Worm (Caenorhabditis elegans): ENCODE data around the gene ZK105.1.

ZK105.1 gene

ce11 chrV:7721945-7722344, 8.2 kb downstream of the ZK105.1 start, which contains the start of gene ZK105.14:
Gene ZK105.14 (minus strand): TSS chrV:7722045.
- no peak for TF ChIP-seq R02D3.7 (tag; optimal IDR thresholded peaks at IDR 0.05)
- TF ChIP-seq aha-1 (tag), result peak; percentile 32

- no peak for TF ChIP-seq lsy-2 (tag; optimal IDR thresholded peaks at IDR 0.05)
- no peak for TF ChIP-seq lim-7 (GFP tag; IDR thresholded peaks at IDR 0.05)
- TF ChIP-seq mdt-29 (GFP tag; IDR thresholded peaks at IDR 0.05), result no peak
- no peak for TF ChIP-seq mep-1 (tag; optimal IDR thresholded peaks at IDR 0.05)
- no peak for TF ChIP-seq mdl-1 (tag; optimal IDR thresholded peaks at IDR 0.05)
- TF ChIP-seq skn-1 (tag; optimal IDR thresholded peaks at IDR 0.05), result no peak
- no peak for TF ChIP-seq dve-1 (tag; optimal IDR thresholded peaks at IDR 0.05; ENCODE audit: insufficient read depth)
- no peak for TF ChIP-seq Y5F2A.4 (GFP tag; optimal IDR thresholded peaks at IDR 0.05)
- TF ChIP-seq set-16 (GFP tag; IDR thresholded peaks at IDR 0.05), result no peak
- TF ChIP-seq nhr-25 (tag; optimal IDR thresholded peaks at IDR 0.05; ENCODE audit: borderline replicate concordance, insufficient read depth), result no peak
- TF ChIP-seq nhr-76 (tag; optimal IDR thresholded peaks at IDR 0.05), result no peak
- TF ChIP-seq nhr-28 (tag; optimal IDR thresholded peaks at IDR 0.05), result no peak
- no peak for TF ChIP-seq nhr-11 (tag; optimal IDR thresholded peaks at IDR 0.05)
- TF ChIP-seq Y48G9A.11 (GFP tag; IDR thresholded peaks at IDR 0.05), result no peak
- no peak for TF ChIP-seq ztf-7 (tag; optimal IDR thresholded peaks at IDR 0.05)
- TF ChIP-seq nhr-41 (GFP tag; IDR thresholded peaks at IDR 0.05), result no peak
- no peak for TF ChIP-seq nhr-111 (GFP tag; optimal IDR thresholded peaks at IDR 0.05)
Measured at ce11 chrV:7723967-7724544, 10.3 kb downstream of the ZK105.1 start, which contains the start of the genes ZK105.6 and ZK105.8. Gene ZK105.6 (minus strand): TSS chrV:7724067. Gene ZK105.8 (plus strand): TSS chrV:7724494.

ce11 chrV:7726202-7726601, 12.4 kb downstream of the ZK105.1 start:
- no peak for TF ChIP-seq ctbp-1 (GFP tag; IDR thresholded peaks at IDR 0.05)
- peak; percentile 80 for TF ChIP-seq aha-1 (tag)

- TF ChIP-seq mdt-29 (GFP tag; IDR thresholded peaks at IDR 0.05) (no peak), ceh-44 (GFP tag; IDR thresholded peaks at IDR 0.05) (no peak), F44E2.7 (GFP tag; IDR thresholded peaks at IDR 0.05) (no peak), unc-62 (GFP tag; optimal IDR thresholded peaks at IDR 0.05 in 1 of 2) (peak in 1 of 2 experiments; percentile 85), unc-62 (tag; optimal IDR thresholded peaks at IDR 0.05) (no peak), fos-1 (tag; optimal IDR thresholded peaks at IDR 0.05) (no peak), nhr-77 (tag; optimal IDR thresholded peaks at IDR 0.05) (no peak), rbr-2 (tag; optimal IDR thresholded peaks at IDR 0.05) (peak; percentile 0), lin-13 (GFP tag; optimal IDR thresholded peaks at IDR 0.05) (no peak)
Measured at ce11 chrV:7726927-7727326, 13.1 kb downstream of the ZK105.1 start.

- TF ChIP-seq F49E8.2 (tag; optimal IDR thresholded peaks at IDR 0.05; ENCODE audit: borderline replicate concordance), result no peak
- peak; percentile 75 for TF ChIP-seq nhr-11 (tag; optimal IDR thresholded peaks at IDR 0.05)
- TF ChIP-seq ceh-20 (GFP tag; IDR thresholded peaks at IDR 0.05), result peak; percentile 92
- TF ChIP-seq lin-15B (tag; optimal IDR thresholded peaks at IDR 0.05), result no peak
- no peak for TF ChIP-seq spr-3 (GFP tag; optimal IDR thresholded peaks at IDR 0.05)
- peak; percentile 77 for TF ChIP-seq hlh-30 (tag; optimal IDR thresholded peaks at IDR 0.05; ENCODE audit: insufficient read depth)
- peak; percentile 93 for TF ChIP-seq rbr-2 (tag; optimal IDR thresholded peaks at IDR 0.05)
- TF ChIP-seq aha-1 (tag), result peak; percentile 99
- peak; percentile 61 for TF ChIP-seq nhr-28 (tag; optimal IDR thresholded peaks at IDR 0.05)
- TF ChIP-seq ztf-7 (tag; optimal IDR thresholded peaks at IDR 0.05), result no peak
- peak; percentile 81 for TF ChIP-seq F37D6.2 (tag; optimal IDR thresholded peaks at IDR 0.05)
- TF ChIP-seq lin-38 (GFP tag; IDR thresholded peaks at IDR 0.05), result peak; percentile 54
- TF ChIP-seq unc-62 (GFP tag; optimal IDR thresholded peaks at IDR 0.05 in 1 of 2), result peak in 1 of 2 experiments; percentile 94
- no peak for TF ChIP-seq unc-62 (tag; optimal IDR thresholded peaks at IDR 0.05)
- TF ChIP-seq lin-39 (tag; optimal IDR thresholded peaks at IDR 0.05), result peak; percentile 9
- TF ChIP-seq mep-1 (tag; optimal IDR thresholded peaks at IDR 0.05), result peak; percentile 57
- TF ChIP-seq mdl-1 (tag; optimal IDR thresholded peaks at IDR 0.05), result peak; percentile 9 to 56
- TF ChIP-seq snpc-1.2 (GFP tag; IDR thresholded peaks at IDR 0.05), result no peak
- TF ChIP-seq set-16 (GFP tag; IDR thresholded peaks at IDR 0.05), result peak; percentile 98
- TF ChIP-seq ces-1 (GFP tag; optimal IDR thresholded peaks at IDR 0.05), result peak; percentile 48
- TF ChIP-seq ceh-62 (tag; optimal IDR thresholded peaks at IDR 0.05), result no peak
- TF ChIP-seq T20F7.1 (GFP tag; optimal IDR thresholded peaks at IDR 0.05), result no peak
- TF ChIP-seq lin-13 (GFP tag; optimal IDR thresholded peaks at IDR 0.05), result peak; percentile 22
- TF ChIP-seq ceh-28 (tag; optimal IDR thresholded peaks at IDR 0.05), result peak; percentile 58
Measured at ce11 chrV:7728003-7728678, 14.3 kb downstream of the ZK105.1 start.
